Fruit fly (Drosophila melanogaster): ENCODE results near the gene Ipk2.

Gene Ipk2

DNA sequence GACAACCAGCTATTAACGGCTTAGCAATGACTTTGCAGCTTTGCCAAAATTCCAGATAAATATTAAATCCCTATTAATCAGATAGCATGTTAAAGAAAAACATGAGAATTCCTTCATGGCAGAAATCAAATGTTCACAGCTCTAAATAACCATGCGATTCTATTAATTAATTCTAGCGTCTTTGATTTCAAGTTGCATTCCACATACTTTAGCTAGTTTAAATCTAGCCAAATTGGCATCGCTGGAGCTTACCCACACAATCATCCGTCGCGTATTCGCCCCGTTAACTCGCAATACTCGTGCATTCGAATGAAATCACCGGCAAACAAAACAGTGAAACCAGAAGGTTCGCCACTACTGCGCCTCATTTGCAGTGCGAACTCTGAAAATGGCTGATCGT, 14.8 kb downstream of the Ipk2 start, which contains the start of gene Tspo (continued):
- TF ChIP-seq CG12942 (GFP tag; optimal IDR thresholded peaks at IDR 0.05) (no peak), CG4360 (GFP tag; IDR thresholded peaks at IDR 0.05) (no peak), CG10147 (GFP tag; optimal IDR thresholded peaks at IDR 0.05) (peak; percentile 14), row (GFP tag; IDR thresholded peaks at IDR 0.05) (peak; percentile 83), emc (GFP tag; optimal IDR thresholded peaks at IDR 0.05) (no peak), trem (tag; optimal IDR thresholded peaks at IDR 0.05) (no peak), her (GFP tag; optimal IDR thresholded peaks at IDR 0.05) (no peak), CG7745 (tag; optimal IDR thresholded peaks at IDR 0.05) (no peak), CG34422 (GFP tag; IDR thresholded peaks at IDR 0.05) (peak; percentile 13; the same call in 1 of the 3 replicates), pzg (GFP tag; optimal IDR thresholded peaks at IDR 0.05) (peak; percentile 24), Rfx (GFP tag; IDR thresholded peaks at IDR 0.05) (no peak), dan (GFP tag; IDR thresholded peaks at IDR 0.05) (no peak), Camta (GFP tag; optimal IDR thresholded peaks at IDR 0.05) (no peak), Asciz (GFP tag; optimal IDR thresholded peaks at IDR 0.05) (no peak), NFAT (GFP tag; IDR thresholded peaks at IDR 0.05) (no peak), da (GFP tag; optimal IDR thresholded peaks at IDR 0.05) (no peak), CG8478 (optimal IDR thresholded peaks at IDR 0.05) (peak; percentile 35), fd96Cb (tag; optimal IDR thresholded peaks at IDR 0.05) (no peak), CG34224 (GFP tag; IDR thresholded peaks at IDR 0.05; ENCODE audit: partially characterized antibody) (no peak), zf30C (GFP tag; optimal IDR thresholded peaks at IDR 0.05) (no peak), CG8944 (GFP tag; optimal IDR thresholded peaks at IDR 0.05) (no peak), CG11504 (tag; optimal IDR thresholded peaks at IDR 0.05) (no peak), klu (GFP tag; IDR thresholded peaks at IDR 0.05) (no peak), CG2889 (GFP tag; IDR thresholded peaks at IDR 0.05) (no peak)

DNA sequence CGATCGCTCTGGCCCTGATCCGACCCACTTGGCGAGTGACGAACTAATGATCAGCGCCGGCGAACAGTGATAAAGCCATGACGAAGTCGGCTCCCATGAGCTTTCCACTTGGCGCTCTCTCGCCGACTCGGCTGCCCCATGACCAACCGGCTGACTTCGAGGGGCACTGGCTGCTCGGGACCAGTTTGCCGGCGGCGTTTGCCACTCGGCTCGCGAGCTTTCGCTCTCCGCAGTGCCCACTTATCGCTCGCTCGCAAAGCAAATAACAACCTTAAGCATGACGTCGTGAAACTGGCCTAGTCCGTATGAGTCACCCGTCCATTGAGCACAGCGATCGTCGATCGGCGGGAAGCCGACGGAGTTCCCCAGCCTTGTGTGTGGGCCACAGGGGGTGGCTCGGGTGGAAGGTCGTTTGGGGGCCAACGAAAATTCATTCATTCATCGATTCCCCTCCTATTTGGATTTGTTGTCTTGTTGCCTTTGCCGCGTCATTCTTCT, 21.6 kb downstream of the Ipk2 start, which contains the start of gene Ets21C:
Gene Ets21C, minus strand, starts transcription at position 492 of the 498 bp plus-strand sequence.
- peak; percentile 72 for TF ChIP-seq CG10543 (GFP tag; optimal IDR thresholded peaks at IDR 0.05)
- TF ChIP-seq MBD-R2 (GFP tag; IDR thresholded peaks at IDR 0.05) = peak; percentile 7; the same call in 1 of the 2 replicates
- TF ChIP-seq CG17568 (GFP tag; optimal IDR thresholded peaks at IDR 0.05) = no peak
- no peak for TF ChIP-seq CHES-1-like (GFP tag; optimal IDR thresholded peaks at IDR 0.05)
- no peak for TF ChIP-seq CG8765 (GFP tag; IDR thresholded peaks at IDR 0.05)
- TF ChIP-seq CG1024 (GFP tag; IDR thresholded peaks at IDR 0.05) = no peak
- no peak for TF ChIP-seq slbo (GFP tag; IDR thresholded peaks at IDR 0.05)
- no peak for TF ChIP-seq ERR (GFP tag; optimal IDR thresholded peaks at IDR 0.05)
- TF ChIP-seq ab (GFP tag; optimal IDR thresholded peaks at IDR 0.05) = no peak
- TF ChIP-seq CG31365 (tag; optimal IDR thresholded peaks at IDR 0.05) = no peak
- peak; percentile 69 for TF ChIP-seq lab (GFP tag; optimal IDR thresholded peaks at IDR 0.05)
- TF ChIP-seq HmgZ (tag; optimal IDR thresholded peaks at IDR 0.05) = peak; percentile 30
- TF ChIP-seq CG13287 (GFP tag; IDR thresholded peaks at IDR 0.05; ENCODE audit: partially characterized antibody) = peak; percentile 65
- TF ChIP-seq Meics (GFP tag; optimal IDR thresholded peaks at IDR 0.05) = peak; percentile 28
- TF ChIP-seq sqz (GFP tag; optimal IDR thresholded peaks at IDR 0.05) = no peak
- peak; percentile 53 for TF ChIP-seq CG12071 (GFP tag; optimal IDR thresholded peaks at IDR 0.05)
- no peak for TF ChIP-seq Gsc (GFP tag; IDR thresholded peaks at IDR 0.05)
- no peak for TF ChIP-seq D (optimal IDR thresholded peaks at IDR 0.05)
- TF ChIP-seq D (GFP tag; optimal IDR thresholded peaks at IDR 0.05) = no peak
- 0 out of 2 replicates have a peak, but pooled peaks have one; percentile 11 for TF ChIP-seq wdn (GFP tag; IDR thresholded peaks at IDR 0.05)
- peak; percentile 7 for TF ChIP-seq CG17385 (GFP tag; optimal IDR thresholded peaks at IDR 0.05)
- peak; percentile 70 for TF ChIP-seq Fer1 (GFP tag; optimal IDR thresholded peaks at IDR 0.05)
- TF ChIP-seq oc (tag; optimal IDR thresholded peaks at IDR 0.05) = peak; percentile 22
- TF ChIP-seq Trl (optimal IDR thresholded peaks at IDR 0.05) = peak; percentile 50 to 72
- peak; percentile 28 for TF ChIP-seq Trl (GFP tag; optimal IDR thresholded peaks at IDR 0.05)
- TF ChIP-seq CG4707 (GFP tag; optimal IDR thresholded peaks at IDR 0.05) = no peak
- peak; percentile 83 for TF ChIP-seq sd (tag; optimal IDR thresholded peaks at IDR 0.05)
- peak; percentile 93 for TF ChIP-seq CG12769 (tag; optimal IDR thresholded peaks at IDR 0.05)
- TF ChIP-seq vnd (GFP tag; IDR thresholded peaks at IDR 0.05; ENCODE audit: partially characterized antibody) = no peak

Data from whole organism, embryonic.